Worm (Caenorhabditis elegans) whole organism, L3 larva: Measurements from ENCODE around the gene str-101.

ENCODE experiments used
- R02D3.7 ChIP-seq: fragments of 150-350 bp; optimal IDR thresholded peaks from 2 replicates; lab custom pipeline; 2014; ENCODE audit warnings: missing biosample characterization, missing genetic modification characterization
- ZK546.5 ChIP-seq: sonication (generic microtip); optimal IDR thresholded peaks from 2 replicates; lab custom pipeline; 2017; ENCODE audit warnings: missing biosample characterization, missing genetic modification characterization
- ama-1 ChIP-seq: fragments of 150-350 bp; optimal IDR thresholded peaks from 2 replicates; lab custom pipeline; 2018
- ceh-28 ChIP-seq: fragments of 150-350 bp; optimal IDR thresholded peaks from 2 replicates; lab custom pipeline; 2014; ENCODE audit warnings: missing biosample characterization, missing genetic modification reagents, missing genetic modification characterization
- ceh-82 ChIP-seq: fragments of 150-350 bp; optimal IDR thresholded peaks from 2 replicates; lab custom pipeline; 2014; ENCODE audit warnings: missing biosample characterization, missing genetic modification characterization
- daf-12 ChIP-seq: fragments of 150-350 bp; optimal IDR thresholded peaks from 2 replicates; lab custom pipeline; 2014; ENCODE audit warnings: missing biosample characterization, missing genetic modification reagents, missing genetic modification characterization
- egl-27 ChIP-seq: sonication (generic microtip); optimal IDR thresholded peaks from 4 replicates; lab custom pipeline; 2017; ENCODE audit warnings: missing biosample characterization, missing genetic modification reagents, missing genetic modification characterization
- elt-1 ChIP-seq: fragments of 150-350 bp; optimal IDR thresholded peaks from 2 replicates; lab custom pipeline; 2014; ENCODE audit warnings: missing biosample characterization, missing genetic modification characterization
- elt-2 ChIP-seq: sonication (generic microtip); optimal IDR thresholded peaks from 2 replicates; lab custom pipeline; 2016; ENCODE audit warnings: missing genetic modification reagents, mild to moderate bottlenecking, missing genetic modification characterization, missing compliant biosample characterization
- elt-3 ChIP-seq, 3 experiments: fragments of 150-350 bp in 1 of 3; sonication (generic microtip) in 2 of 3; optimal IDR thresholded peaks; 2 replicates in 2 of 3; 4 replicates in 1 of 3; lab custom pipeline; 2014 to 2017; ENCODE audit warnings: missing biosample characterization in 3 of 3, missing genetic modification characterization in 3 of 3
- eor-1 ChIP-seq, 2 experiments: fragments of 150-350 bp; optimal IDR thresholded peaks; 2 replicates each; lab custom pipeline; 2014 to 2018; ENCODE audit warnings: missing biosample characterization in 2 of 2, missing genetic modification characterization in 2 of 2
- fkh-10 ChIP-seq: sonication (generic microtip); optimal IDR thresholded peaks from 2 replicates; lab custom pipeline; 2017; ENCODE audit warnings: missing biosample characterization, missing genetic modification reagents, missing genetic modification characterization
- fkh-2 ChIP-seq: fragments of 150-350 bp; optimal IDR thresholded peaks from 2 replicates; lab custom pipeline; 2014; ENCODE audit warnings: missing biosample characterization, missing genetic modification reagents, missing genetic modification characterization
- fos-1 ChIP-seq: fragments of 150-350 bp; optimal IDR thresholded peaks from 2 replicates; lab custom pipeline; 2014; ENCODE audit warnings: missing biosample characterization, missing genetic modification characterization
- hmg-11 ChIP-seq: sonication (generic microtip); optimal IDR thresholded peaks from 2 replicates; lab custom pipeline; 2016; ENCODE audit warnings: missing genetic modification characterization, missing compliant biosample characterization
- lin-15B ChIP-seq: fragments of 150-350 bp; optimal IDR thresholded peaks from 2 replicates; lab custom pipeline; 2014; ENCODE audit warnings: missing biosample characterization, missing genetic modification characterization
- lin-39 ChIP-seq: fragments of 150-350 bp; optimal IDR thresholded peaks from 2 replicates; lab custom pipeline; 2018; ENCODE audit warnings: missing biosample characterization, missing genetic modification reagents, missing genetic modification characterization
- mdl-1 ChIP-seq: fragments of 150-350 bp; optimal IDR thresholded peaks from 2 replicates; lab custom pipeline; 2014; ENCODE audit warnings: missing biosample characterization, missing genetic modification characterization
- mml-1 ChIP-seq: fragments of 150-350 bp; sonication (generic microtip); optimal IDR thresholded peaks from 3 replicates; lab custom pipeline; 2014; ENCODE audit warnings: missing biosample characterization, missing genetic modification characterization
- nfya-1 ChIP-seq: sonication (generic microtip); optimal IDR thresholded peaks from 2 replicates; lab custom pipeline; 2017; ENCODE audit warnings: missing genetic modification characterization, mild to moderate bottlenecking, missing compliant biosample characterization, antibody characterized with exemption, moderate library complexity; ENCODE audit not compliant: insufficient read depth
- nhr-25 ChIP-seq: sonication (generic microtip); optimal IDR thresholded peaks from 2 replicates; lab custom pipeline; 2017; ENCODE audit warnings: missing biosample characterization, missing genetic modification characterization
- nhr-43 ChIP-seq: sonication (generic microtip); optimal IDR thresholded peaks from 2 replicates; lab custom pipeline; 2016; ENCODE audit warnings: mild to moderate bottlenecking, missing genetic modification characterization, missing compliant biosample characterization; ENCODE audit not compliant: poor library complexity, severe bottlenecking
- nhr-67 ChIP-seq: fragments of 150-350 bp; optimal IDR thresholded peaks from 2 replicates; lab custom pipeline; 2014; ENCODE audit warnings: missing biosample characterization, missing genetic modification characterization
- nhr-76 ChIP-seq: fragments of 150-350 bp; sonication (generic microtip); optimal IDR thresholded peaks from 5 replicates; lab custom pipeline; 2014; ENCODE audit warnings: missing biosample characterization, missing genetic modification characterization
- nhr-77 ChIP-seq: fragments of 150-350 bp; optimal IDR thresholded peaks from 2 replicates; lab custom pipeline; 2014; ENCODE audit warnings: missing biosample characterization, missing genetic modification characterization
- pqm-1 ChIP-seq: fragments of 150-350 bp; optimal IDR thresholded peaks from 2 replicates; lab custom pipeline; 2017; ENCODE audit warnings: missing biosample characterization, missing genetic modification characterization, inconsistent platforms
- sea-2 ChIP-seq: fragments of 150-350 bp; sonication (generic microtip); optimal IDR thresholded peaks from 4 replicates; lab custom pipeline; 2014; ENCODE audit warnings: missing biosample characterization, missing genetic modification reagents, missing genetic modification characterization
- skn-1 ChIP-seq: fragments of 150-350 bp; optimal IDR thresholded peaks from 2 replicates; lab custom pipeline; 2014; ENCODE audit warnings: missing biosample characterization, missing genetic modification characterization
- tbx-2 ChIP-seq: sonication (generic microtip); optimal IDR thresholded peaks from 2 replicates; lab custom pipeline; 2016; ENCODE audit warnings: mild to moderate bottlenecking, missing genetic modification characterization, missing compliant biosample characterization
- ztf-11 ChIP-seq: fragments of 150-350 bp; optimal IDR thresholded peaks from 2 replicates; lab custom pipeline; 2014; ENCODE audit warnings: missing biosample characterization, missing genetic modification characterization
- ztf-4 ChIP-seq: fragments of 150-350 bp; optimal IDR thresholded peaks from 2 replicates; lab custom pipeline; 2014; ENCODE audit warnings: missing biosample characterization, missing genetic modification characterization

Gene str-101

ce11 chrV:15730459-15730858, 18.7 kb upstream of the str-101 start, which contains the start of gene Y6E2A.10:
Gene Y6E2A.10 (minus strand): TSS chrV:15730559.
- TF ChIP-seq nfya-1 (tag; lab: Kevin White, UChicago) = no peak
- no peak for TF ChIP-seq ama-1
- TF ChIP-seq ceh-82 (tag; lab: Kevin White, UChicago) = no peak

- TF ChIP-seq nhr-67 (tag; lab: Kevin White, UChicago) = no peak
- TF ChIP-seq elt-2 = no peak
- TF ChIP-seq fos-1 (tag; lab: Kevin White, UChicago) = no peak
- no peak for TF ChIP-seq elt-3 (tag; optimal IDR thresholded peaks at IDR 0.05; lab: Kevin White, UChicago)
- no peak for TF ChIP-seq mdl-1 (tag; lab: Kevin White, UChicago)
- TF ChIP-seq ZK546.5 = no peak
Observed at ce11 chrV:15726610-15727009, 14.8 kb upstream of the str-101 start, which contains the start of the genes irld-57 and sfxn-1.3. Gene irld-57 (minus strand): TSS chrV:15726710. Gene sfxn-1.3 (plus strand): TSS chrV:15726841.

ce11 chrV:15721888-15722287, 10.1 kb upstream of the str-101 start, which contains the start of gene srh-140:
Gene srh-140 (plus strand): TSS chrV:15722188.
- TF ChIP-seq nhr-67 (tag; lab: Kevin White, UChicago) = no peak
- no peak for TF ChIP-seq skn-1
- TF ChIP-seq eor-1 (tag; optimal IDR thresholded peaks at IDR 0.05; lab: Kevin White, UChicago) = no peak
- TF ChIP-seq ztf-11 (tag; lab: Kevin White, UChicago) = no peak
- TF ChIP-seq hmg-11 (tag; lab: Kevin White, UChicago) = no peak
- no peak for TF ChIP-seq egl-27 (tag; lab: Kevin White, UChicago)
- no peak for TF ChIP-seq lin-39
- no peak for TF ChIP-seq fkh-2 (tag; lab: Kevin White, UChicago)
- no peak for TF ChIP-seq pqm-1 (tag; lab: Kevin White, UChicago)
- no peak for TF ChIP-seq ZK546.5
- no peak for TF ChIP-seq nhr-76 (tag; lab: Kevin White, UChicago)
- TF ChIP-seq fkh-10 = no peak

ce11 chrV:15721431-15721830, 9.6 kb upstream of the str-101 start:
- TF ChIP-seq eor-1 (tag; optimal IDR thresholded peaks at IDR 0.05; lab: Kevin White, UChicago) = no peak

- TF ChIP-seq sea-2 (GFP tag; lab: Kevin White, UChicago) (no peak), fos-1 (tag; lab: Kevin White, UChicago) (no peak), ama-1 (no peak), mml-1 (tag; lab: Kevin White, UChicago) (no peak), lin-15B (tag; lab: Kevin White, UChicago) (no peak), R02D3.7 (tag; lab: Kevin White, UChicago) (no peak), nhr-25 (tag; lab: Kevin White, UChicago) (no peak), elt-3 (tag; optimal IDR thresholded peaks at IDR 0.05; lab: Kevin White, UChicago) (no peak), hmg-11 (tag; lab: Kevin White, UChicago) (no peak), ceh-28 (tag; lab: Kevin White, UChicago) (no peak), nhr-43 (no peak), daf-12 (tag; lab: Kevin White, UChicago) (no peak), ztf-4 (tag; lab: Kevin White, UChicago) (no peak), fkh-2 (tag; lab: Kevin White, UChicago) (no peak), tbx-2 (no peak)
Observed at ce11 chrV:15719570-15719969, 7.8 kb upstream of the str-101 start, which contains the start of gene Y6E2A.7. Gene Y6E2A.7 (plus strand): TSS chrV:15719870.

- TF ChIP-seq nhr-67 (tag; lab: Kevin White, UChicago) = no peak
- TF ChIP-seq nhr-77 (tag; lab: Kevin White, UChicago) = no peak
- TF ChIP-seq ztf-4 (tag; lab: Kevin White, UChicago) = no peak
- no peak for TF ChIP-seq hmg-11 (tag; lab: Kevin White, UChicago)
- peak; percentile 1 for TF ChIP-seq pqm-1 (tag; lab: Kevin White, UChicago)
- no peak for TF ChIP-seq ztf-11 (tag; lab: Kevin White, UChicago)
- no peak for TF ChIP-seq tbx-2
- no peak for TF ChIP-seq elt-1 (tag; lab: Kevin White, UChicago)
Observed at ce11 chrV:15718562-15718961, 6.8 kb upstream of the str-101 start, which contains the start of gene Y6E2A.5. Gene Y6E2A.5 (minus strand): TSS chrV:15718662.
